Worm (Caenorhabditis elegans): Measurements from ENCODE around the gene T11G6.2.

- TF ChIP-seq ztf-23 (GFP tag; IDR thresholded peaks at IDR 0.05) = no peak
- no peak for TF ChIP-seq flt-1 (GFP tag; IDR thresholded peaks at IDR 0.05)
- no peak for TF ChIP-seq T22C8.4 (GFP tag; IDR thresholded peaks at IDR 0.05)
- TF ChIP-seq ref-1 (GFP tag; conservative IDR thresholded peaks at IDR 0.05) = no peak
- TF ChIP-seq cog-1 (tag; optimal IDR thresholded peaks at IDR 0.05) = no peak
Measured at ce11 chrIV:10820114-10820513, 38.2 kb downstream of the T11G6.2 start.

Data from whole organism, midembryonic.